Worm (Caenorhabditis elegans) whole organism, L2 larva: ENCODE measurements around the gene gei-4.

Source experiments
- C34F6.9 ChIP-seq: fragments of 150-350 bp; optimal IDR thresholded peaks from 2 replicates; lab custom pipeline; 2014; ENCODE audit warnings: missing biosample characterization, missing genetic modification characterization
- R02D3.7 ChIP-seq: fragments of 150-350 bp; optimal IDR thresholded peaks from 2 replicates; lab custom pipeline; 2014; ENCODE audit warnings: missing biosample characterization, missing genetic modification characterization
- Y55F3AM.14 ChIP-seq: fragments of 200-800 bp; sonication (Bioruptor generic); optimal IDR thresholded peaks from 2 replicates; lab custom pipeline; 2018; ENCODE audit warnings: mild to moderate bottlenecking, missing genetic modification characterization, missing compliant biosample characterization
- ZK546.5 ChIP-seq: sonication (generic microtip); optimal IDR thresholded peaks from 2 replicates; lab custom pipeline; 2017; ENCODE audit warnings: missing biosample characterization, missing genetic modification characterization
- blmp-1 ChIP-seq: sonication (generic microtip); optimal IDR thresholded peaks from 2 replicates; lab custom pipeline; 2017; ENCODE audit warnings: missing genetic modification characterization, mild to moderate bottlenecking, missing compliant biosample characterization, antibody characterized with exemption, moderate library complexity; ENCODE audit not compliant: insufficient read depth
- ceh-16 ChIP-seq: fragments of 150-350 bp; optimal IDR thresholded peaks from 2 replicates; lab custom pipeline; 2014; ENCODE audit warnings: missing biosample characterization, missing genetic modification characterization
- crh-2 ChIP-seq: sonication (generic microtip); optimal IDR thresholded peaks from 2 replicates; lab custom pipeline; 2017; ENCODE audit warnings: missing biosample characterization, missing genetic modification characterization
- dmd-4 ChIP-seq: sonication (generic microtip); optimal IDR thresholded peaks from 2 replicates; lab custom pipeline; 2017; ENCODE audit warnings: missing biosample characterization, missing genetic modification characterization
- egl-27 ChIP-seq: sonication (generic microtip); optimal IDR thresholded peaks from 3 replicates; lab custom pipeline; 2017; ENCODE audit warnings: missing biosample characterization, missing genetic modification reagents, missing genetic modification characterization
- elt-1 ChIP-seq: fragments of 150-350 bp; optimal IDR thresholded peaks from 2 replicates; lab custom pipeline; 2014; ENCODE audit warnings: missing biosample characterization, missing genetic modification characterization
- elt-3 ChIP-seq: sonication (generic microtip); optimal IDR thresholded peaks from 2 replicates; lab custom pipeline; 2017; ENCODE audit warnings: missing biosample characterization, missing genetic modification characterization
- fos-1 ChIP-seq: fragments of 150-350 bp; optimal IDR thresholded peaks from 2 replicates; lab custom pipeline; 2014; ENCODE audit warnings: missing biosample characterization, missing genetic modification characterization
- lin-13 ChIP-seq: fragments of 150-350 bp; optimal IDR thresholded peaks from 2 replicates; lab custom pipeline; 2014; ENCODE audit warnings: missing biosample characterization, missing genetic modification reagents, missing genetic modification characterization
- lin-39 ChIP-seq: fragments of 150-350 bp; optimal IDR thresholded peaks from 2 replicates; lab custom pipeline; 2014; ENCODE audit warnings: missing biosample characterization, missing genetic modification reagents, missing genetic modification characterization
- lsy-2 ChIP-seq, 2 experiments: fragments of 150-350 bp in 1 of 2; sonication (generic microtip) in 1 of 2; optimal IDR thresholded peaks; 2 replicates each; lab custom pipeline; 2014 to 2017; ENCODE audit warnings: missing biosample characterization in 2 of 2, missing genetic modification characterization in 2 of 2
- mab-5 ChIP-seq: fragments of 150-350 bp; optimal IDR thresholded peaks from 2 replicates; lab custom pipeline; 2014; ENCODE audit warnings: missing biosample characterization, missing genetic modification characterization
- mbf-1 ChIP-seq: sonication (generic microtip); optimal IDR thresholded peaks from 2 replicates; lab custom pipeline; 2017; ENCODE audit warnings: missing biosample characterization, missing genetic modification characterization
- nhr-10 ChIP-seq: sonication (generic microtip); optimal IDR thresholded peaks from 2 replicates; lab custom pipeline; 2017; ENCODE audit warnings: missing biosample characterization, missing genetic modification characterization
- nhr-129 ChIP-seq: fragments of 150-350 bp; optimal IDR thresholded peaks from 2 replicates; lab custom pipeline; 2014; ENCODE audit warnings: missing biosample characterization, missing genetic modification characterization
- nhr-23 ChIP-seq: fragments of 150-350 bp; optimal IDR thresholded peaks from 2 replicates; lab custom pipeline; 2014; ENCODE audit warnings: missing biosample characterization, missing genetic modification reagents, missing genetic modification characterization
- nhr-77 ChIP-seq: fragments of 150-350 bp; optimal IDR thresholded peaks from 2 replicates; lab custom pipeline; 2014; ENCODE audit warnings: missing biosample characterization, missing genetic modification characterization
- sma-9 ChIP-seq, 2 experiments: fragments of 150-350 bp in 1 of 2; sonication (generic microtip) in 1 of 2; optimal IDR thresholded peaks; 2 replicates each; lab custom pipeline; 2014 to 2016; ENCODE audit warnings: missing genetic modification characterization in 2 of 2, mild to moderate bottlenecking in 1 of 2, missing biosample characterization in 1 of 2, missing compliant biosample characterization in 1 of 2, missing genetic modification reagents in 1 of 2, moderate library complexity in 1 of 2
- unc-62 ChIP-seq: fragments of 150-350 bp; optimal IDR thresholded peaks from 2 replicates; lab custom pipeline; 2014; ENCODE audit warnings: missing biosample characterization, missing genetic modification reagents, missing genetic modification characterization

The gei-4 gene

DNA sequence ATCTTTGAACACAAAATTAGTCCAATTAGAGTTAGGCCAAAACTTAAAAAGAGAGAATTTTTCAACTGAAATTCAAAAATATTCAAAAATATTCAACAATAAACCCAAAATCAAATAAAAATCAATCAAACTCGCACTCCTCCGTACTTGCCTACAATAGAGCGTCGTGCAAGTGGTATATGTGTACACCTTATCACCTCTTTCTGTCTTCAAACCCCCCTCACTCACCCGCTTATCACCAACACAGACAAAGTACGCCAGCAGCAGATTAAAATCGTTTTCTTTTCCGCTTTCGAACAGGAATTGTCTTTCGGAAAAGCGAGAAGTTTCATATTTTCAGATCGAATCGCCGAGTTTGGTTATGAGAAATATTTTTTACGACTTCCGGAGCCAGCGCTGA, 55.4 kb downstream of the gei-4 start:
- no peak for TF ChIP-seq sma-9 (GFP tag; optimal IDR thresholded peaks at IDR 0.05; lab: Kevin White, UChicago)
- no peak for TF ChIP-seq sma-9 (tag; optimal IDR thresholded peaks at IDR 0.05; lab: Kevin White, UChicago)
- no peak for TF ChIP-seq unc-62 (GFP tag; lab: Kevin White, UChicago)
- no peak for TF ChIP-seq dmd-4
- peak; percentile 5 for TF ChIP-seq crh-2 (tag; lab: Kevin White, UChicago)
- peak; percentile 74 for TF ChIP-seq fos-1 (tag; lab: Kevin White, UChicago)
- no peak for TF ChIP-seq ZK546.5 (tag; lab: Kevin White, UChicago)
- TF ChIP-seq, all 48 proteins: peak for 2

DNA sequence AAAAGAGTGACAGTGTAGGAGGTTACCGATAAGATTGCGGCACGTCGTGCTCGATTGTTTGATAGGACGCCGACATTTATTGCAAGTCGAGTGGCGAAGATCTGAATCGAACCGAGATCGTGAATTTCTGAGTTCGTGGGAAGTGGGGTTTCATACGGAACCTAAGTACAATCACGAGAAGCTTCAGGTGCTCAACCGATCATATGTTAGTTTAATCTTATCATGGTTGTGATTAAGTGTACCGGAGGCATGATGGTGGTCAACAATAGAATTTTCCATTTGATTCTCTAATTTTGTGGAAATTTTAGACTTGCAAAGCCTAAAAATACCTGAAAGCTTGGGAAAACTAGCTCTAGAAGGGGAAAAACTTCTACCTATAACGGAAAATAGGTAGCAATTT, 56.1 kb downstream of the gei-4 start, which contains the start of gene ads-1:
Gene ads-1 (minus strand): TSS at position 101 of the 400 bp plus-strand sequence.
- no peak for TF ChIP-seq elt-1 (tag; lab: Kevin White, UChicago)
- TF ChIP-seq C34F6.9 (tag; lab: Kevin White, UChicago), result no peak
- no peak for TF ChIP-seq lin-13 (GFP tag; lab: Kevin White, UChicago)
- TF ChIP-seq elt-3 (tag; lab: Kevin White, UChicago), result no peak

DNA sequence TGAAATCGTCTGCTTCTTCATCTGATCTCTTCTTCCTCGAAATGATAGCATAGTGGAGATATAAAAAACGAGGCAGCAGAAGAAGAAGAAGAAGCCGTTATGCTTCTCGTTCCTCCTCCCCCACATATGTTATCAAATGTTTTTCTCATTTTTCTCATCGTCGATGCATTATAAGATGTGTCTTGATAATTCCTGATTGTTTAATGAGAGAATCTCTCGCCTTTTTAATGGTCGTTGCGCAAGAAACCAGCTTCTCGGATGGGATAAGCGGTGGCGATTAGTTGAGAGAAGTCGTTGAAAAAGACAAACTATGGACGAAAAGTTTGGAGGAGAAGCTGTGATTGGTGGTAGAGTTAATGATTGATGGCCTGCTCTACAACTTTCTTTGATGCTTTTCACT, 60.1 kb downstream of the gei-4 start, which contains the start of gene Y50D7A.13:
Gene Y50D7A.13 (minus strand): TSS at position 101 of the 400 bp plus-strand sequence.
- TF ChIP-seq nhr-23, result no peak
- TF ChIP-seq lsy-2 (tag; optimal IDR thresholded peaks at IDR 0.05; lab: Kevin White, UChicago), result no peak
- no peak for TF ChIP-seq mab-5
- no peak for TF ChIP-seq ceh-16
- no peak for TF ChIP-seq R02D3.7 (tag; lab: Kevin White, UChicago)
- TF ChIP-seq egl-27 (tag; lab: Kevin White, UChicago), result no peak
- TF ChIP-seq mbf-1 (tag; lab: Kevin White, UChicago), result no peak
- TF ChIP-seq nhr-129 (tag; lab: Kevin White, UChicago), result no peak
- no peak for TF ChIP-seq nhr-10 (tag; lab: Kevin White, UChicago)
- TF ChIP-seq Y55F3AM.14 (GFP tag; lab: Kevin White, UChicago), result no peak
- TF ChIP-seq sma-9 (GFP tag; optimal IDR thresholded peaks at IDR 0.05; lab: Kevin White, UChicago), result no peak
- TF ChIP-seq sma-9 (tag; optimal IDR thresholded peaks at IDR 0.05; lab: Kevin White, UChicago), result no peak
- TF ChIP-seq lin-39 (tag; lab: Kevin White, UChicago), result no peak
- no peak for TF ChIP-seq nhr-77
- no peak for TF ChIP-seq blmp-1 (tag; lab: Kevin White, UChicago)
- TF ChIP-seq, all 48 proteins: peak for 0
